Worm (Caenorhabditis elegans): ENCODE results near the gene sprr-3.

sprr-3 gene

DNA sequence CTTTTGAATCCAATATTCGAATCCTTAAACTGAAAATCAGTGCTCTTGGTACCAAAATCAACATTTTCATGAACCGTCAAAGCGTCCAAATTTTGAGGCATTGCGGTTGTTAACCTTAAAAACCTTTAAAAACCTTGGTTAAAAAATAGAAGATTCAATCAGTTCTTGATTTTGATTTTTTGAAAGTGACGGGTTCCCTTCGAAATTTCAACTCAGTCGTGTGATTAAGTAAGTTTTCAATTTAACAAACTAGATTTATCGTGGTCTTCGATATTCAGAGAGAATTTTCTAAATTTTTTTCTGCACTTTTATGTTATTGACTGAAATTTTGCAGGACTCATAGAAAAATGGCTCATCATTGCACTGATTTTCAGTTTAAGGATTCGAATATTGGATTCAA, 26.2 kb downstream of the sprr-3 start, which contains the start of the genes Y69A2AR.25 and Y69A2AR.12:
TSS of gene Y69A2AR.25 (minus strand) at position 101 of the 400 bp plus-strand sequence.
TSS of gene Y69A2AR.12 (plus strand) at position 348 of the 400 bp plus-strand sequence.
- TF ChIP-seq F26F4.8 (GFP tag; conservative IDR thresholded peaks at IDR 0.05) (no peak), cey-2 (tag; optimal IDR thresholded peaks at IDR 0.05; ENCODE audit: borderline replicate concordance, insufficient read depth) (no peak), lin-39 (tag; optimal IDR thresholded peaks at IDR 0.05) (no peak), nhr-237 (tag; optimal IDR thresholded peaks at IDR 0.05) (no peak), lin-29 (GFP tag; IDR thresholded peaks at IDR 0.05) (no peak), Y105C5A.15 (GFP tag; IDR thresholded peaks at IDR 0.05) (no peak), zag-1 (tag; optimal IDR thresholded peaks at IDR 0.05) (no peak), ztf-7 (tag; optimal IDR thresholded peaks at IDR 0.05) (no peak), ZK546.5 (tag; optimal IDR thresholded peaks at IDR 0.05) (no peak), Y75B8A.6 (GFP tag; IDR thresholded peaks at IDR 0.05) (no peak), D1046.2 (GFP tag; IDR thresholded peaks at IDR 0.05) (no peak), nhr-77 (tag; optimal IDR thresholded peaks at IDR 0.05) (no peak), lsy-2 (tag; optimal IDR thresholded peaks at IDR 0.05) (no peak), nhr-76 (tag; optimal IDR thresholded peaks at IDR 0.05) (no peak), ceh-32 (tag; optimal IDR thresholded peaks at IDR 0.05; ENCODE audit: poor library complexity) (no peak), unc-130 (GFP tag; optimal IDR thresholded peaks at IDR 0.05) (no peak), nhr-6 (tag; optimal IDR thresholded peaks at IDR 0.05) (no peak), nhr-28 (tag; optimal IDR thresholded peaks at IDR 0.05) (no peak), egl-27 (tag; optimal IDR thresholded peaks at IDR 0.05) (no peak), mxl-3 (GFP tag; optimal IDR thresholded peaks at IDR 0.05) (no peak)

DNA sequence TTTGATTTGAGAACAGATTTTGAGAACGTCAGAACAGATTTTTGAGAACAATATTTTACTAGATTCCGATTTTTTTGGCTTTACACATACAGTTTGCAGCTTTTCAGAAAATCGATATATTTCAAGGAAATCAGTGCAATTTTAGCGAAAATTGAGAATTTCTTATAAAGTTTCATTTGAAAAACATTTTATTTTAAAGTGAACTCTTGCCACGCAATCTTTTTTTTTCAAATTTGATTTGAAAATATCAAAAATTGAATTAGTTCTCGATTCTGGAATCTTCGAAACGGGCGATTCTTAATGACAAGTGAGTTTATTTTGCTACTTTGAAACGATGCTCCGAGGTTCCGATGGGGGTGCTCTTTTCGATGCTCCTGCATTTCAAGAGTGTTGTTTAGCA, 30.0 kb downstream of the sprr-3 start, which contains the start of gene Y69A2AR.51:
TSS of gene Y69A2AR.51 (plus strand) at position 301 of the 400 bp plus-strand sequence.
- no peak for TF ChIP-seq spr-1 (tag; optimal IDR thresholded peaks at IDR 0.05)
- TF ChIP-seq lsy-2 (tag; optimal IDR thresholded peaks at IDR 0.05): no peak
- TF ChIP-seq F44E2.7 (GFP tag; IDR thresholded peaks at IDR 0.05): no peak
- no peak for TF ChIP-seq ZK546.5 (tag; optimal IDR thresholded peaks at IDR 0.05)
- no peak for TF ChIP-seq dmd-8 (GFP tag; IDR thresholded peaks at IDR 0.05)
- no peak for TF ChIP-seq dmd-6 (GFP tag; IDR thresholded peaks at IDR 0.05)
- TF ChIP-seq cey-2 (tag; optimal IDR thresholded peaks at IDR 0.05; ENCODE audit: borderline replicate concordance, insufficient read depth): no peak

- TF ChIP-seq set-16 (GFP tag; IDR thresholded peaks at IDR 0.05) (peak; percentile 91), ctbp-1 (GFP tag; IDR thresholded peaks at IDR 0.05) (no peak), aha-1 (tag) (peak; percentile 62), zfp-2 (tag; optimal IDR thresholded peaks at IDR 0.05) (no peak), dmd-8 (GFP tag; IDR thresholded peaks at IDR 0.05) (0 out of 2 replicates have a peak, but pooled peaks have one; percentile 31), egl-43 (GFP tag; IDR thresholded peaks at IDR 0.05) (peak; percentile 48; the same call in 1 of the 2 replicates), pha-4 (GFP tag; IDR thresholded peaks at IDR 0.05) (peak; percentile 29; the same call in 1 of the 2 replicates), pha-4 (tag; optimal IDR thresholded peaks at IDR 0.05) (no peak), zip-2 (tag; optimal IDR thresholded peaks at IDR 0.05) (no peak), aly-2 (tag; optimal IDR thresholded peaks at IDR 0.05) (no peak), nhr-42 (GFP tag; IDR thresholded peaks at IDR 0.05) (0 out of 2 replicates have a peak, but pooled peaks have one; percentile 10), saeg-2 (GFP tag; IDR thresholded peaks at IDR 0.05) (0 out of 2 replicates have a peak, but pooled peaks have one; percentile 53)
These were observed 31.0 kb downstream of the sprr-3 start for ce11 chrIV:2573122-2573521.

DNA sequence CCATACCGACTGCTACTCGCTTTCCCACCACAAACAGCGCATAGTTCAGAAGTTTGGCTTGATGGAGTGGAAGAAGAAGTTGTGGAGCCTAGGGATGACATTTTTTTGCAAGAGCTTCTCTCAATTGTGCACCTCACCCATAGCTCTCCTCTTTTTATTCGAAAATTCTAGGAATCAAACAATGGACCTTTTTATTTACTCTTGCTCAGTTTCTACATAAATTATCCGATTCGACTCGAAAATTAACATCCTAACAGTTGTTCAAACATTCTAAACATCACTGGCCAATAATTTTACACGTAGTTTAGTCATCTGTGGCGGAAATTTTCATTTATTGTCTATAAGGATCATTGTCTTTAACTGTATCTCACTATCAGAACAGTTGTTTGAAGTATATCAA, 39.4 kb downstream of the sprr-3 start, which contains the start of gene nhr-242:
TSS of gene nhr-242 (minus strand) at position 101 of the 400 bp plus-strand sequence.
- no peak for TF ChIP-seq dmd-9 (GFP tag; IDR thresholded peaks at IDR 0.05)
- TF ChIP-seq vab-7 (GFP tag; IDR thresholded peaks at IDR 0.05): no peak
- no peak for TF ChIP-seq arid-1 (GFP tag; conservative IDR thresholded peaks at IDR 0.05)
- no peak for TF ChIP-seq daf-12 (tag; optimal IDR thresholded peaks at IDR 0.05)
- TF ChIP-seq snpc-1.2 (GFP tag; IDR thresholded peaks at IDR 0.05): no peak
- TF ChIP-seq F44E2.7 (GFP tag; IDR thresholded peaks at IDR 0.05): no peak
- no peak for TF ChIP-seq lim-7 (GFP tag; IDR thresholded peaks at IDR 0.05)
- no peak for TF ChIP-seq tra-1 (GFP tag; IDR thresholded peaks at IDR 0.05)
- TF ChIP-seq ztf-7 (tag; optimal IDR thresholded peaks at IDR 0.05): no peak
- no peak for TF ChIP-seq duxl-1 (tag; optimal IDR thresholded peaks at IDR 0.05; ENCODE audit: poor library complexity)
- no peak for TF ChIP-seq F49E8.2 (tag; optimal IDR thresholded peaks at IDR 0.05; ENCODE audit: borderline replicate concordance)
- no peak for TF ChIP-seq cey-2 (tag; optimal IDR thresholded peaks at IDR 0.05; ENCODE audit: borderline replicate concordance, insufficient read depth)
- no peak for TF ChIP-seq lin-15B (tag; optimal IDR thresholded peaks at IDR 0.05)
